Worm (Caenorhabditis elegans) whole organism, early embryonic: ENCODE measurements around the gene ran-2.

Experiments
- B0310.2 ChIP-seq: sonication (generic microtip); optimal IDR thresholded peaks from 2 replicates; lab custom pipeline; 2016; ENCODE audit warnings: mild to moderate bottlenecking, missing genetic modification characterization, missing compliant biosample characterization
- F13C5.2 ChIP-seq: sonication (generic microtip); optimal IDR thresholded peaks from 2 replicates; lab custom pipeline; 2017; ENCODE audit warnings: mild to moderate bottlenecking, missing genetic modification characterization, inconsistent platforms, missing compliant biosample characterization
- aly-1 ChIP-seq: sonication (generic microtip); optimal IDR thresholded peaks from 2 replicates; lab custom pipeline; 2016; ENCODE audit warnings: missing genetic modification characterization, missing compliant biosample characterization
- ama-1 ChIP-seq: fragments of 150-350 bp; optimal IDR thresholded peaks from 2 replicates; lab custom pipeline; 2014
- ceh-13 ChIP-seq: fragments of 200-800 bp; sonication (Bioruptor generic); optimal IDR thresholded peaks from 2 replicates; lab custom pipeline; 2018; ENCODE audit warnings: mild to moderate bottlenecking, missing genetic modification characterization, missing compliant biosample characterization
- ceh-36 ChIP-seq: sonication (generic microtip); optimal IDR thresholded peaks from 2 replicates; lab custom pipeline; 2016; ENCODE audit warnings: missing genetic modification characterization, inconsistent platforms, missing compliant biosample characterization
- ets-7 ChIP-seq: sonication (generic microtip); optimal IDR thresholded peaks from 2 replicates; lab custom pipeline; 2016; ENCODE audit warnings: missing genotype, missing genetic modification characterization, missing compliant biosample characterization
- flt-1 ChIP-seq: fragments of 200-800 bp; sonication (Bioruptor generic); IDR thresholded peaks from 2 replicates; pipeline ENCODE4 v1.3.6; 2022; ENCODE audit warnings: missing genetic modification characterization, missing compliant biosample characterization
- hmbx-1 ChIP-seq: sonication (generic microtip); optimal IDR thresholded peaks from 2 replicates; lab custom pipeline; 2016; ENCODE audit warnings: mild to moderate bottlenecking, missing genetic modification characterization, missing compliant biosample characterization
- hmg-4 ChIP-seq: fragments of 200-800 bp; sonication (Bioruptor generic); optimal IDR thresholded peaks from 2 replicates; lab custom pipeline; 2018; ENCODE audit warnings: mild to moderate bottlenecking, missing genetic modification characterization, missing compliant biosample characterization
- hnd-1 ChIP-seq: sonication (generic microtip); optimal IDR thresholded peaks from 2 replicates; lab custom pipeline; 2016; ENCODE audit warnings: missing genetic modification characterization, missing compliant biosample characterization
- pes-1 ChIP-seq: fragments of 200-800 bp; sonication (Bioruptor generic); IDR thresholded peaks from 2 replicates; pipeline ENCODE4 v1.3.6; 2022; ENCODE audit warnings: missing genetic modification reagents, missing genetic modification characterization, missing compliant biosample characterization
- scrt-1 ChIP-seq: fragments of 200-800 bp; sonication (Bioruptor generic); IDR thresholded peaks from 2 replicates; pipeline ENCODE4 v1.3.6; 2022; ENCODE audit warnings: missing genetic modification characterization, missing compliant biosample characterization
- sea-1 ChIP-seq: fragments of 200-800 bp; sonication (Bioruptor generic); conservative IDR thresholded peaks from 2 replicates; pipeline ENCODE4 v1.3.6; 2022; ENCODE audit warnings: missing genetic modification characterization, missing compliant biosample characterization
- tbx-11 ChIP-seq: fragments of 200-800 bp; sonication (Bioruptor generic); IDR thresholded peaks from 2 replicates; pipeline ENCODE4 v1.3.6; 2022; ENCODE audit warnings: missing genetic modification characterization, missing compliant biosample characterization
- tbx-37 ChIP-seq: fragments of 200-800 bp; sonication (Bioruptor generic); conservative IDR thresholded peaks from 2 replicates; pipeline ENCODE4 v1.3.6; 2022; ENCODE audit warnings: missing genetic modification reagents, missing genetic modification characterization, missing compliant biosample characterization
- tra-4 ChIP-seq: sonication (generic microtip); optimal IDR thresholded peaks from 2 replicates; lab custom pipeline; 2017; ENCODE audit warnings: missing genetic modification characterization, missing compliant biosample characterization

ran-2 gene

DNA sequence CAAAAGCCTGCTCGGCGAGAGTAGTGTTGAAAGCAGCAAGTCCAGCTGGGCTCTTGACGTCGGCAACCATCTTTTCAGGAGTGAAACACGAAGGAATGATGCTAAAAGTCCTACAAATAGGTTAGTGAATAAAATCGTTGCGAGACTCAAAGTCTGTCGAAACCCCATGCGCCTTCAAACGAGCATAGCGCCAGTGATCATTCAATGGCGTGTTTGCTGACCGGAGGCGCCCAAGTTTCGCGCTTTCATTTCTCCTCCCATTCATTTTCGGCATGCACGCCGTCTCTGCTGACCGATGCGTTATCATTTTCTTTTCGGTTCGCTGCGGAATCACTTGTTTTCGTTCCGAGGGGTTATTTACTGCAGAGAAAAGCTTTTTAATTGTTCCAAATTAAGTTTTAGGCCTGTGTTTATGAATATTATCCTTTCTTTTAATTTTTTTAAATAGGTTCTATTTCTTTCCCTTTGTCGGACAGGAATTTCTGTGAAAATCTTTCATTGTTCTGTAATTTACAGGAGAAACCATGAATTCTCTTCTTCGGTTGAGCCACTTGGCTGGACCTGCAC is 39.9 kb downstream of the ran-2 start, which contains the start of the genes eef-1B.1 and aco-2:
Gene eef-1B.1 (minus strand): TSS at position 186 of the 567 bp plus-strand sequence.
Gene aco-2 (plus strand): TSS at position 517 of the 567 bp plus-strand sequence.
- TF ChIP-seq ets-7 (tag; lab: Kevin White, UChicago) (no peak), F13C5.2 (tag; lab: Kevin White, UChicago) (peak; percentile 44)

DNA sequence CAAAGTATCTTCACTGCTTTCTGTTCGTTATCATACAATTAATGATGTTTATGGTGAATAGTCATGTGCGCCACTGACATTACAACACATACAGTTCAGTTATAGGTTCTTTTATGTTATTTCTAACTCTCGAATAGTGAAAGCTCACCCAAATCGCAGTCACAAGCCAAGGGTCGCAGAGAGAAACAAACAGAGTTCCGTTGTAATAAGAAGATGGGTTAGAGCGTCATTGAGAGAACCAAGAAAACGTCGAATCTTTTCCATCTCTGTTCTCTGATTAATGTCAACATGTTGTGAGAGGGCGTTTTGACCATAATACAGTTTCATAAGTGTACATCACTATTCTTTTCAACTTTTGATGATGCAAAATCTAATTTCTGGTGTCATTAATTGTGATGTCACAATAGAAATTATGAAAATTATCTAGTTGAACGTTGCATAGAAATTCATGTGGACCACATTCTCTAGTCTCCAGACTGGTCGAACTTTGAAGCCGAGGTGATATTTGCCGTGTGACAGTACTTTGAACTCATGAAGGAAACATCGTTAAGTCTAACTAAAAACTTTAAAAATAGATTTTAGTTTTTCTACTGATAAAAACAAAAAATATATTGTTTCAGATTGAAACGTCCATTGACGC is 40.8 kb downstream of the ran-2 start:
- TF ChIP-seq hmg-4 (GFP tag; lab: Kevin White, UChicago) (no peak), hmbx-1 (tag; lab: Kevin White, UChicago) (no peak)

DNA sequence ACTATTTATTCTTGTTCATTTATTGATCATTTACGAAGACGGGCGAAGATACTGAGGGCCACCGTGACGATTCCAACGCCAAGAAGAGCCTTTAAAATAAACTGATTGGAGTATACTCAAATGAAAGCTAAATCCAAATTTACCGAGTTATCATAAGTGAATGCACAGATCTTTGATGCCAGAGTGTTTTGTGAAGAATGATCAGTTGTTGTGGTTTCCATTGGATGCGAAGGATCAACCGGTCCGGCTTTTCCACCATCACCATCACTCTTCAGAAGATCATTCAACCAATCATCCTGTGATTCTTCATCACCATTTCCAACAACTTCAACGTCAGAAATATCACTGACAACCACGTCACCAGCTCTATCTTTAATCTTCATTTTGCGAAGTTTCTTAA is 43.9 kb downstream of the ran-2 start:
- TF ChIP-seq tbx-37 (GFP tag; lab: Robert Waterston, UW) (no peak), tbx-11 (no peak), tra-4 (tag; lab: Kevin White, UChicago) (no peak), sea-1 (GFP tag; lab: Robert Waterston, UW) (no peak), hmg-4 (GFP tag; lab: Kevin White, UChicago) (no peak), hnd-1 (tag; lab: Kevin White, UChicago) (no peak), pes-1 (GFP tag; lab: Robert Waterston, UW) (no peak), ets-7 (tag; lab: Kevin White, UChicago) (no peak), ceh-13 (GFP tag; lab: Kevin White, UChicago) (no peak), hmbx-1 (tag; lab: Kevin White, UChicago) (no peak), ama-1 (no peak), F13C5.2 (tag; lab: Kevin White, UChicago) (no peak), scrt-1 (GFP tag; lab: Robert Waterston, UW) (no peak), aly-1 (tag; lab: Kevin White, UChicago) (no peak), B0310.2 (tag; lab: Kevin White, UChicago) (no peak), flt-1 (GFP tag; lab: Robert Waterston, UW) (no peak), ceh-36 (tag; lab: Kevin White, UChicago) (no peak)

DNA sequence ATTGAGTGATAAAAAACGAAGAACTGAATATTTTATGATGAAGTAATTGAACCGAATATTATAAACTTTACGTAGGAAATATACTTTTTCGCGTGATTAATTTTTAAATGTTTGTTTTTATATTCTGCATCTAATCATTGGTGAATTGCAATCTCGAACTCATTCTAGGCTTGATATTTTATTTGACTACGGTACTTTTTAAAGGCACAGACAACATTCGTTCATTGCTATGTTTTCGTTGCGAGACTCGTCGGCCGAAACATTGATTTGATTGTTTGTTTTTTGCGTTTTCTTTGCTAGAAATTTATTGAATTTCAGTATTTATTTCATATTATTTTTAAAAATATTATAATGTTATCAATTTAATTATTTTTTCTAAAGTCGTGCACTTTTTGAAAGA is 44.4 kb downstream of the ran-2 start, which contains the start of gene C06G4.4:
Gene C06G4.4 (minus strand): TSS at position 36 of the 400 bp plus-strand sequence.
- TF ChIP-seq flt-1 (GFP tag; lab: Robert Waterston, UW) (no peak), ceh-13 (GFP tag; lab: Kevin White, UChicago) (no peak), hmbx-1 (tag; lab: Kevin White, UChicago) (no peak), sea-1 (GFP tag; lab: Robert Waterston, UW) (no peak), pes-1 (GFP tag; lab: Robert Waterston, UW) (no peak), tbx-11 (no peak), tbx-37 (GFP tag; lab: Robert Waterston, UW) (no peak), tra-4 (tag; lab: Kevin White, UChicago) (no peak), ets-7 (tag; lab: Kevin White, UChicago) (no peak)

DNA sequence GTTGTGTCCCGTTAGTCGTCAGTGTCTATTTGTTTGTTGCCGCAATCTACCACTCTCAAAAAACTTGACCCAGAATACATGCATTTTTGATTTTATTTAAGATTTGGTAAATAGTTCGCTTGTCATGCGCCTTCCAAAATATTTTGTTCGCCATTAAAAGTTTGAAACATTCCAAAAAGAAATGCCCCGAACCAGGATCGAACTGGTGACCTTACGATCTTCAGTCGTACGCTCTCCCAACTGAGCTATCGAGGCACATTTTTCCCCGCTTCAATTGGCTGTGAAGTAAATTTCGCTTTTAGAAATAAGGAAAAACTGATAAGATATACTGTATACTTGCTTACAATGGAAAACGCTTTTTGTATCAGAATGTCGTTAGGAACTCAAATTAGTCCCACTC is 45.0 kb downstream of the ran-2 start:
- TF ChIP-seq hmbx-1 (tag; lab: Kevin White, UChicago) (no peak), scrt-1 (GFP tag; lab: Robert Waterston, UW) (no peak), aly-1 (tag; lab: Kevin White, UChicago) (no peak), ceh-36 (tag; lab: Kevin White, UChicago) (no peak), hnd-1 (tag; lab: Kevin White, UChicago) (no peak), hmg-4 (GFP tag; lab: Kevin White, UChicago) (no peak), ets-7 (tag; lab: Kevin White, UChicago) (no peak), ceh-13 (GFP tag; lab: Kevin White, UChicago) (no peak), flt-1 (GFP tag; lab: Robert Waterston, UW) (no peak), F13C5.2 (tag; lab: Kevin White, UChicago) (no peak), tra-4 (tag; lab: Kevin White, UChicago) (no peak), tbx-37 (GFP tag; lab: Robert Waterston, UW) (no peak), tbx-11 (no peak), pes-1 (GFP tag; lab: Robert Waterston, UW) (no peak)

DNA sequence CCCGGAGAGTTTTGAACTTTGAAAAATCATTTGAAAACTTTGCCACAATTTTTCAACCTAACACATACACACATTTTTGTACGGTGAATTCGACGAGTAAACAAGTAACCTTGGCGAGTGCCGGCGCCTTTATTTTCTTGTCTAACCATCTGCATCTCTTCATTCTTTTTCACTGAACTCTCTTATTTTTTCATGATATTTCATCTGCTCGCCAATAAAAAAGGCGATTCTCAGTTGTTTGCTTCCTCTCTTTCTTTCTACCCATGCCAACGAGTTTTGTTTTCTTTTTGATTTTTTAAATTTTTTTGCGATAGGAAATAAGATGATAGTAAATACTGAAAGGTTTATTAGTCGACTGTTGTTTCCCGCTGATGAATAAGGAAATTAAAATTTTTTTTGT is 45.4 kb downstream of the ran-2 start:
- no peak for TF ChIP-seq ceh-13 (GFP tag; lab: Kevin White, UChicago)
- TF ChIP-seq sea-1 (GFP tag; lab: Robert Waterston, UW), result no peak
- TF ChIP-seq hmbx-1 (tag; lab: Kevin White, UChicago), result no peak
- TF ChIP-seq pes-1 (GFP tag; lab: Robert Waterston, UW), result no peak
- TF ChIP-seq hmg-4 (GFP tag; lab: Kevin White, UChicago), result no peak
- no peak for TF ChIP-seq flt-1 (GFP tag; lab: Robert Waterston, UW)
- TF ChIP-seq B0310.2 (tag; lab: Kevin White, UChicago), result no peak

DNA sequence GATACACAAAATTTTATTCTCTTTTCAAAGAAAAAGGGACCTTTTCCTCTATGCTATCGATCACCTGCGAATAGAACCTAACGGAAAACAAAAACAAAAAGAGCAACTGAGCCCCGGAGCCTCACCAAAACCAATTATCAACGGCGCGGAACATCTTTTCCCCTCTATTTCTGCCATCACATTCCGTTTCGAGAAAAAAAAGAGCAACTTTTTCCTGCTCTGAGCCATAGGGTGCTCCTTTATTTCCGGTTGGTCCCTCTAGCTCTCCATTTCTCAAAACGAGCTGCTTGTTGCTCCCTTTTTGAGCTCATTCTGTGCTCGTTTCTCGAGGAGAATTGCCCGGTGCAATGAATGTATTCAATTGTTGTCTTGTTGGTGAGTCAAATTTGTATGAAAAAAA is 46.3 kb downstream of the ran-2 start, which contains the start of gene clp-1:
Gene clp-1 (plus strand): TSS at position 301 of the 400 bp plus-strand sequence.
- no peak for TF ChIP-seq ets-7 (tag; lab: Kevin White, UChicago)
- no peak for TF ChIP-seq tra-4 (tag; lab: Kevin White, UChicago)
- TF ChIP-seq ceh-13 (GFP tag; lab: Kevin White, UChicago), result no peak
- no peak for TF ChIP-seq hmg-4 (GFP tag; lab: Kevin White, UChicago)
- TF ChIP-seq hnd-1 (tag; lab: Kevin White, UChicago), result no peak
- no peak for TF ChIP-seq B0310.2 (tag; lab: Kevin White, UChicago)
- TF ChIP-seq hmbx-1 (tag; lab: Kevin White, UChicago), result no peak
- TF ChIP-seq ceh-36 (tag; lab: Kevin White, UChicago), result no peak
- no peak for TF ChIP-seq flt-1 (GFP tag; lab: Robert Waterston, UW)
- no peak for TF ChIP-seq tbx-37 (GFP tag; lab: Robert Waterston, UW)
